Worm (Caenorhabditis elegans): Measurements from ENCODE around the gene C05D12.1.
A peak's percentile ranks its signal among the peaks of the same experiment; 100 is the strongest.

The C05D12.1 gene

ce11 chrII:11376598-11377108 lies 38.9 kb downstream of the C05D12.1 start (continued):
- TF ChIP-seq ceh-58 (GFP tag; IDR thresholded peaks at IDR 0.05) = no peak
- no peak for TF ChIP-seq cebp-1 (GFP tag; IDR thresholded peaks at IDR 0.05)
- peak; percentile 69 for TF ChIP-seq cebp-1 (tag; optimal IDR thresholded peaks at IDR 0.05)
- TF ChIP-seq nhr-27 (tag; optimal IDR thresholded peaks at IDR 0.05) = no peak
- TF ChIP-seq attf-3 (GFP tag; conservative IDR thresholded peaks at IDR 0.05) = peak; percentile 64
- peak; percentile 43; the same call in 1 of the 2 replicates for TF ChIP-seq egrh-3 (GFP tag; IDR thresholded peaks at IDR 0.05)
- TF ChIP-seq lin-35 (GFP tag; optimal IDR thresholded peaks at IDR 0.05) = peak in 1 of 3 experiments; percentile 51
- TF ChIP-seq atf-7 (tag; optimal IDR thresholded peaks at IDR 0.05) = peak; percentile 43
- TF ChIP-seq nhr-90 (tag; optimal IDR thresholded peaks at IDR 0.05) = peak; percentile 70
- peak; percentile 66 for TF ChIP-seq tbx-9 (tag; optimal IDR thresholded peaks at IDR 0.05; ENCODE audit: borderline replicate concordance)
- peak; percentile 87 for TF ChIP-seq tlf-1 (GFP tag; optimal IDR thresholded peaks at IDR 0.05)
- peak; percentile 64 for TF ChIP-seq ztf-26 (tag; optimal IDR thresholded peaks at IDR 0.05)
- TF ChIP-seq B0261.1 (tag; optimal IDR thresholded peaks at IDR 0.05) = peak; percentile 35
- TF ChIP-seq dpff-1 (tag; optimal IDR thresholded peaks at IDR 0.05) = peak; percentile 73
- TF ChIP-seq F37B4.10 (GFP tag; IDR thresholded peaks at IDR 0.05) = 0 out of 2 replicates have a peak, but pooled peaks have one; percentile 19
- TF ChIP-seq attf-5 (GFP tag; optimal IDR thresholded peaks at IDR 0.05) = peak; percentile 52
- no peak for TF ChIP-seq madf-10 (tag; optimal IDR thresholded peaks at IDR 0.05)
- no peak for TF ChIP-seq ztf-22 (GFP tag; optimal IDR thresholded peaks at IDR 0.05)
- peak; percentile 96 for TF ChIP-seq snpc-1.1 (tag; optimal IDR thresholded peaks at IDR 0.05; ENCODE audit: insufficient read depth)
- TF ChIP-seq C06A6.2 (GFP tag; conservative IDR thresholded peaks at IDR 0.05) = 0 out of 2 replicates have a peak, but pooled peaks have one; percentile 54
- peak; percentile 80 for TF ChIP-seq Y53G8AR.9 (GFP tag; conservative IDR thresholded peaks at IDR 0.05)
- no peak for TF ChIP-seq ets-4 (GFP tag; optimal IDR thresholded peaks at IDR 0.05)
- no peak for TF ChIP-seq sdz-38 (tag; optimal IDR thresholded peaks at IDR 0.05)
- peak; percentile 93 for TF ChIP-seq repo-1 (tag; optimal IDR thresholded peaks at IDR 0.05)
- peak; percentile 75 for TF ChIP-seq madf-8 (GFP tag; conservative IDR thresholded peaks at IDR 0.05)
- peak; percentile 44 for TF ChIP-seq nhr-80 (tag; optimal IDR thresholded peaks at IDR 0.05)
- TF ChIP-seq hsf-1 (GFP tag; IDR thresholded peaks at IDR 0.05) = peak; percentile 76
- peak; percentile 93 for TF ChIP-seq snpc-4 (GFP tag; optimal IDR thresholded peaks at IDR 0.05)
- TF ChIP-seq snpc-4 (tag; optimal IDR thresholded peaks at IDR 0.05) = peak; percentile 95 to 99 (median 96)
- TF ChIP-seq sptf-2 (GFP tag; optimal IDR thresholded peaks at IDR 0.05) = peak; percentile 51
- no peak for TF ChIP-seq ztf-6 (GFP tag; IDR thresholded peaks at IDR 0.05)
- TF ChIP-seq T26A5.8 (tag; optimal IDR thresholded peaks at IDR 0.05) = peak; percentile 87

- TF ChIP-seq cebp-1 (GFP tag; IDR thresholded peaks at IDR 0.05) (no peak), cebp-1 (tag; optimal IDR thresholded peaks at IDR 0.05) (no peak), bed-2 (GFP tag; IDR thresholded peaks at IDR 0.05) (no peak), F52B5.7 (tag; optimal IDR thresholded peaks at IDR 0.05) (no peak), ceh-27 (GFP tag; optimal IDR thresholded peaks at IDR 0.05) (no peak), lsy-27 (tag; optimal IDR thresholded peaks at IDR 0.05; ENCODE audit: borderline replicate concordance, insufficient read depth) (no peak), B0336.3 (GFP tag; IDR thresholded peaks at IDR 0.05) (no peak), hmg-20 (GFP tag; IDR thresholded peaks at IDR 0.05) (no peak), chd-7 (tag; optimal IDR thresholded peaks at IDR 0.05) (no peak), nhr-120 (GFP tag; IDR thresholded peaks at IDR 0.05) (no peak), xnd-1 (tag; optimal IDR thresholded peaks at IDR 0.05) (no peak), unc-62 (GFP tag; optimal IDR thresholded peaks at IDR 0.05) (no peak), egrh-3 (GFP tag; IDR thresholded peaks at IDR 0.05) (no peak)
These were observed 39.5 kb downstream of the C05D12.1 start for ce11 chrII:11376026-11376425.
